Worm (Caenorhabditis elegans) whole organism, young adult: ENCODE measurements around the gene ZK673.4.

Experiments
- C06A6.2 ChIP-seq: fragments of 200-800 bp; sonication (Bioruptor generic); conservative IDR thresholded peaks from 2 replicates; pipeline ENCODE4 v1.3.6; 2022; ENCODE audit warnings: missing genetic modification characterization, missing compliant biosample characterization
- F23B12.7 ChIP-seq: sonication (generic microtip); optimal IDR thresholded peaks from 2 replicates; lab custom pipeline; 2017; ENCODE audit warnings: missing genetic modification characterization, mild to moderate bottlenecking, missing compliant biosample characterization, antibody characterized with exemption, moderate library complexity; ENCODE audit not compliant: insufficient read depth
- F49E8.2 ChIP-seq: sonication (generic microtip); optimal IDR thresholded peaks from 3 replicates; lab custom pipeline; 2017; ENCODE audit warnings: missing genetic modification characterization, mild to moderate bottlenecking, missing compliant biosample characterization, antibody characterized with exemption, moderate library complexity; ENCODE audit not compliant: insufficient read depth
- F57C9.4 ChIP-seq: sonication (generic microtip); optimal IDR thresholded peaks from 2 replicates; lab custom pipeline; 2017; ENCODE audit warnings: mild to moderate bottlenecking, missing genetic modification characterization, missing compliant biosample characterization
- K12H6.12 ChIP-seq: fragments of 200-800 bp; sonication (Bioruptor generic); optimal IDR thresholded peaks from 2 replicates; lab custom pipeline; 2018; ENCODE audit warnings: mild to moderate bottlenecking, missing genetic modification characterization, missing compliant biosample characterization
- Y53G8AR.9 ChIP-seq: fragments of 200-800 bp; sonication (Bioruptor generic); conservative IDR thresholded peaks from 2 replicates; pipeline ENCODE4 v1.3.6; 2022; ENCODE audit warnings: missing genetic modification reagents, missing genetic modification characterization, missing compliant biosample characterization
- atf-7 ChIP-seq: sonication (generic microtip); optimal IDR thresholded peaks from 2 replicates; lab custom pipeline; 2017; ENCODE audit warnings: mild to moderate bottlenecking, missing genetic modification characterization, missing compliant biosample characterization
- attf-5 ChIP-seq: fragments of 200-800 bp; sonication (Bioruptor generic); optimal IDR thresholded peaks from 2 replicates; lab custom pipeline; 2018; ENCODE audit warnings: mild to moderate bottlenecking, missing genetic modification characterization, missing compliant biosample characterization
- attf-6 ChIP-seq: fragments of 200-800 bp; sonication (Bioruptor generic); IDR thresholded peaks from 2 replicates; pipeline ENCODE4 v1.3.6; 2022; ENCODE audit warnings: missing genetic modification reagents, missing genetic modification characterization, missing compliant biosample characterization
- cebp-1 ChIP-seq, 2 experiments: fragments of 200-800 bp in 1 of 2; sonication (Bioruptor generic) in 1 of 2; sonication (generic microtip) in 1 of 2; IDR thresholded peaks in 1 of 2; optimal IDR thresholded peaks in 1 of 2; 2 replicates each; pipeline versions ENCODE4 v1.3.6 to Lab custom; 2017 to 2022; ENCODE audit warnings: missing compliant biosample characterization in 2 of 2, missing genetic modification characterization in 2 of 2, mild to moderate bottlenecking in 1 of 2, missing genetic modification reagents in 1 of 2, moderate library complexity in 1 of 2
- ceh-91 ChIP-seq: fragments of 200-800 bp; sonication (Bioruptor generic); IDR thresholded peaks from 2 replicates; pipeline ENCODE4 v1.3.6; 2022; ENCODE audit warnings: missing genetic modification reagents, missing genetic modification characterization, missing compliant biosample characterization
- dox-1 ChIP-seq: fragments of 200-800 bp; sonication (Bioruptor generic); IDR thresholded peaks from 2 replicates; pipeline ENCODE4 v1.3.6; 2022; ENCODE audit warnings: missing genetic modification reagents, missing genetic modification characterization, missing compliant biosample characterization
- ets-4 ChIP-seq: fragments of 200-800 bp; sonication (Bioruptor generic); optimal IDR thresholded peaks from 2 replicates; lab custom pipeline; 2018; ENCODE audit warnings: mild to moderate bottlenecking, missing genetic modification characterization, missing compliant biosample characterization
- him-1 ChIP-seq: sonication (generic microtip); optimal IDR thresholded peaks from 2 replicates; lab custom pipeline; 2016; ENCODE audit warnings: missing genotype, missing genetic modification reagents, missing genetic modification characterization, missing compliant biosample characterization
- hlh-12 ChIP-seq: sonication (generic microtip); optimal IDR thresholded peaks from 2 replicates; lab custom pipeline; 2016; ENCODE audit warnings: missing genetic modification characterization, missing compliant biosample characterization
- let-526 ChIP-seq: fragments of 200-800 bp; sonication (Bioruptor generic); IDR thresholded peaks from 2 replicates; pipeline ENCODE4 v1.3.6; 2022; ENCODE audit warnings: missing genetic modification reagents, missing genetic modification characterization, missing compliant biosample characterization
- let-607 ChIP-seq, 2 experiments: fragments of 200-800 bp in 1 of 2; sonication (Bioruptor generic) in 1 of 2; sonication (generic microtip) in 1 of 2; optimal IDR thresholded peaks; 2 replicates each; lab custom pipeline; 2016 to 2018; ENCODE audit warnings: mild to moderate bottlenecking in 2 of 2, missing compliant biosample characterization in 2 of 2, missing genetic modification characterization in 2 of 2, moderate library complexity in 2 of 2, missing genotype in 1 of 2
- lin-40 ChIP-seq: sonication (generic microtip); optimal IDR thresholded peaks from 2 replicates; lab custom pipeline; 2016; ENCODE audit warnings: missing genetic modification characterization, mild to moderate bottlenecking, missing compliant biosample characterization, missing genotype, missing genetic modification reagents
- madf-6 ChIP-seq: fragments of 200-800 bp; sonication (Bioruptor generic); IDR thresholded peaks from 2 replicates; pipeline ENCODE4 v1.3.6; 2022; ENCODE audit warnings: missing genetic modification reagents, missing genetic modification characterization, missing compliant biosample characterization
- madf-8 ChIP-seq: fragments of 200-800 bp; sonication (Bioruptor generic); conservative IDR thresholded peaks from 2 replicates; pipeline ENCODE4 v1.3.6; 2022; ENCODE audit warnings: missing genetic modification reagents, missing genetic modification characterization, missing compliant biosample characterization
- mcd-1 ChIP-seq: fragments of 200-800 bp; sonication (Bioruptor generic); IDR thresholded peaks from 2 replicates; pipeline ENCODE4 v1.3.6; 2022; ENCODE audit warnings: missing genetic modification reagents, missing genetic modification characterization, missing compliant biosample characterization
- mes-4 ChIP-seq: sonication (generic microtip); optimal IDR thresholded peaks from 2 replicates; lab custom pipeline; 2016; ENCODE audit warnings: missing genotype, missing genetic modification characterization, missing compliant biosample characterization
- nfyb-1 ChIP-seq: fragments of 200-800 bp; sonication (Bioruptor generic); IDR thresholded peaks from 2 replicates; pipeline ENCODE4 v1.3.6; 2022; ENCODE audit warnings: missing genetic modification reagents, missing genetic modification characterization, missing compliant biosample characterization
- nhr-80 ChIP-seq: sonication (generic microtip); optimal IDR thresholded peaks from 2 replicates; lab custom pipeline; 2016; ENCODE audit warnings: missing genetic modification characterization, missing compliant biosample characterization
- sdz-38 ChIP-seq: sonication (generic microtip); optimal IDR thresholded peaks from 2 replicates; lab custom pipeline; 2016; ENCODE audit warnings: missing genotype, missing genetic modification characterization, missing compliant biosample characterization
- tbp1 ChIP-seq: fragments of 200-800 bp; sonication (Bioruptor generic); optimal IDR thresholded peaks from 2 replicates; lab custom pipeline; 2018; ENCODE audit warnings: mild to moderate bottlenecking, missing genetic modification characterization, missing compliant biosample characterization
- unc-62 ChIP-seq: fragments of 150-350 bp; optimal IDR thresholded peaks from 2 replicates; lab custom pipeline; 2014; ENCODE audit warnings: missing biosample characterization, missing genetic modification reagents, missing genetic modification characterization
- ztf-22 ChIP-seq: fragments of 200-800 bp; sonication (Bioruptor generic); optimal IDR thresholded peaks from 2 replicates; lab custom pipeline; 2018; ENCODE audit warnings: mild to moderate bottlenecking, missing genetic modification characterization, moderate library complexity, missing compliant biosample characterization
- ztf-26 ChIP-seq: sonication (generic microtip); optimal IDR thresholded peaks from 2 replicates; lab custom pipeline; 2017; ENCODE audit warnings: missing genetic modification characterization, missing compliant biosample characterization
- ztf-28 ChIP-seq: fragments of 200-800 bp; sonication (Bioruptor generic); IDR thresholded peaks from 2 replicates; pipeline ENCODE4 v1.3.6; 2022; ENCODE audit warnings: missing genetic modification reagents, missing genetic modification characterization, missing compliant biosample characterization

ZK673.4 gene

ce11 chrII:10446300-10446699 lies 6.4 kb upstream of the ZK673.4 start (continued):
- no peak for TF ChIP-seq hlh-12

ce11 chrII:10446814-10447213 lies 5.9 kb upstream of the ZK673.4 start:
- no peak for TF ChIP-seq dox-1
- TF ChIP-seq ztf-28 (GFP tag; lab: Robert Waterston, UW): no peak
- TF ChIP-seq Y53G8AR.9 (GFP tag; lab: Robert Waterston, UW): 0 out of 2 replicates have a peak, but pooled peaks have one; percentile 9

ce11 chrII:10447348-10448316 lies 5.1 kb upstream of the ZK673.4 start, which contains the start of gene ZK673.2:
TSS of gene ZK673.2 (plus strand) at chrII:10448266.
- peak; percentile 29 for TF ChIP-seq tbp1
- TF ChIP-seq ztf-26 (tag; lab: Kevin White, UChicago): peak; percentile 43
- TF ChIP-seq madf-8 (GFP tag; lab: Robert Waterston, UW): no peak
- TF ChIP-seq F23B12.7 (tag; lab: Kevin White, UChicago): no peak
- 0 out of 2 replicates have a peak, but pooled peaks have one; percentile 11 for TF ChIP-seq C06A6.2 (GFP tag; lab: Robert Waterston, UW)
- TF ChIP-seq ets-4 (GFP tag; lab: Kevin White, UChicago): peak; percentile 23
- TF ChIP-seq mes-4 (tag; lab: Kevin White, UChicago): no peak
- peak; percentile 24; the same call in 1 of the 2 replicates for TF ChIP-seq cebp-1 (GFP tag; IDR thresholded peaks at IDR 0.05; lab: Robert Waterston, UW)
- TF ChIP-seq cebp-1 (tag; optimal IDR thresholded peaks at IDR 0.05; lab: Kevin White, UChicago): peak; percentile 75
- TF ChIP-seq attf-5 (GFP tag; lab: Kevin White, UChicago): peak; percentile 45
- peak; percentile 50 for TF ChIP-seq lin-40
- TF ChIP-seq Y53G8AR.9 (GFP tag; lab: Robert Waterston, UW): 0 out of 2 replicates have a peak, but pooled peaks have one; percentile 55
- TF ChIP-seq F57C9.4 (tag; lab: Kevin White, UChicago): no peak
- TF ChIP-seq ztf-22 (GFP tag; lab: Kevin White, UChicago): peak; percentile 80
- peak; percentile 15; the same call in 1 of the 2 replicates for TF ChIP-seq mcd-1
- TF ChIP-seq unc-62 (GFP tag; lab: Kevin White, UChicago): peak; percentile 39
- TF ChIP-seq nhr-80 (tag; lab: Kevin White, UChicago): peak; percentile 90
- TF ChIP-seq atf-7: peak; percentile 78
- TF ChIP-seq ceh-91 (GFP tag; lab: Robert Waterston, UW): no peak
- peak; percentile 24; the same call in 1 of the 2 replicates for TF ChIP-seq dox-1
- TF ChIP-seq F49E8.2 (tag; lab: Kevin White, UChicago): peak; percentile 13
- peak; percentile 7 for TF ChIP-seq K12H6.12 (tag; lab: Kevin White, UChicago)
- TF ChIP-seq let-607 (tag; optimal IDR thresholded peaks at IDR 0.05; lab: Kevin White, UChicago): peak in 1 of 2 experiments; percentile 35
- peak; percentile 9; the same call in 1 of the 2 replicates for TF ChIP-seq madf-6
- TF ChIP-seq attf-6: no peak
- TF ChIP-seq sdz-38: no peak
- TF ChIP-seq, all 124 proteins: peak for 18

DNA sequence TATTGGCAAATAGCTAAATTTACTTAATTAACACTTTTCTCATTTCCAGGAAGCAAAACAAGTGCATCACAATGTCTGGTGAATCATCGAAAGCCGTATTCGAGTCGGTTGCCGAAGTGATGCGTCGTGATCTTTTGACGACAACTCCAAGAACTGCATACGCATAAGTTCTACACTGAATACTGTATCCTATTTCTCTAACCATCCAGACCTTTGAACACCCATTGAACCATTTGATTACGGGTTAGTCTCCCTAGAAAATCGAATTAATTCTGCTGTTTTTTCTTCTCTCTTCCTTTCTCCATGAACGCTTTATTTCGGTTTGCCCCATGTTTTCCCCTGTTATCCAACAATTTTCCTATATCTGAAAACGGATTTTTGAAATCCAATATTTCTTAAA lies 3.0 kb upstream of the ZK673.4 start, which contains the start of gene lin-56:
Gene lin-56, plus strand, starts transcription at position 301 of the 400 bp plus-strand sequence.
- TF ChIP-seq ztf-22 (GFP tag; lab: Kevin White, UChicago) (no peak), let-526 (GFP tag; lab: Robert Waterston, UW) (peak; percentile 63; the same call in 1 of the 2 replicates), nfyb-1 (GFP tag; lab: Robert Waterston, UW) (0 out of 2 replicates have a peak, but pooled peaks have one; percentile 16), him-1 (tag; lab: Kevin White, UChicago) (no peak)
- TF ChIP-seq, all 124 proteins: peak for 2
